Worm (Caenorhabditis elegans) whole organism, young adult: ENCODE measurements around the gene Y53G8AR.6.

Experiments
- B0019.2 ChIP-seq: fragments of 200-800 bp; sonication (Bioruptor generic); conservative IDR thresholded peaks from 2 replicates; pipeline ENCODE4 v1.3.6; 2022; ENCODE audit warnings: missing genetic modification reagents, missing genetic modification characterization, missing compliant biosample characterization
- C17E4.6 ChIP-seq: fragments of 200-800 bp; sonication (Bioruptor generic); IDR thresholded peaks from 2 replicates; pipeline ENCODE4 v1.3.6; 2022; ENCODE audit warnings: missing genetic modification reagents, missing genetic modification characterization, missing compliant biosample characterization
- F49E8.2 ChIP-seq: sonication (generic microtip); optimal IDR thresholded peaks from 3 replicates; lab custom pipeline; 2017; ENCODE audit warnings: missing genetic modification characterization, mild to moderate bottlenecking, missing compliant biosample characterization, antibody characterized with exemption, moderate library complexity; ENCODE audit not compliant: insufficient read depth
- K11D2.4 ChIP-seq: fragments of 200-800 bp; sonication (Bioruptor generic); IDR thresholded peaks from 2 replicates; pipeline ENCODE4 v1.3.6; 2022; ENCODE audit warnings: missing genetic modification reagents, missing genetic modification characterization, missing compliant biosample characterization
- K12H6.12 ChIP-seq: fragments of 200-800 bp; sonication (Bioruptor generic); optimal IDR thresholded peaks from 2 replicates; lab custom pipeline; 2018; ENCODE audit warnings: mild to moderate bottlenecking, missing genetic modification characterization, missing compliant biosample characterization
- T26A5.8 ChIP-seq: sonication (generic microtip); optimal IDR thresholded peaks from 2 replicates; lab custom pipeline; 2016; ENCODE audit warnings: missing genetic modification characterization, missing compliant biosample characterization
- Y53F4B.3 ChIP-seq: fragments of 200-800 bp; sonication (Bioruptor generic); IDR thresholded peaks from 2 replicates; pipeline ENCODE4 v1.3.6; 2022; ENCODE audit warnings: missing genetic modification reagents, missing genetic modification characterization, missing compliant biosample characterization
- Y79H2A.3 ChIP-seq: fragments of 200-800 bp; sonication (Bioruptor generic); conservative IDR thresholded peaks from 2 replicates; pipeline ENCODE4 v1.3.6; 2022; ENCODE audit warnings: missing genetic modification reagents, missing genetic modification characterization, missing compliant biosample characterization
- aptf-3 ChIP-seq: fragments of 200-800 bp; sonication (Bioruptor generic); IDR thresholded peaks from 2 replicates; pipeline ENCODE4 v1.3.6; 2022; ENCODE audit warnings: missing genetic modification characterization, missing compliant biosample characterization
- athp-1 ChIP-seq: sonication (generic microtip); optimal IDR thresholded peaks from 2 replicates; lab custom pipeline; 2017; ENCODE audit warnings: mild to moderate bottlenecking, missing genetic modification characterization, missing compliant biosample characterization
- ccch-3 ChIP-seq: fragments of 200-800 bp; sonication (Bioruptor generic); optimal IDR thresholded peaks from 2 replicates; lab custom pipeline; 2018; ENCODE audit warnings: mild to moderate bottlenecking, missing genetic modification characterization, missing compliant biosample characterization
- cebp-1 ChIP-seq, 2 experiments: fragments of 200-800 bp in 1 of 2; sonication (Bioruptor generic) in 1 of 2; sonication (generic microtip) in 1 of 2; IDR thresholded peaks in 1 of 2; optimal IDR thresholded peaks in 1 of 2; 2 replicates each; pipeline versions ENCODE4 v1.3.6 to Lab custom; 2017 to 2022; ENCODE audit warnings: missing compliant biosample characterization in 2 of 2, missing genetic modification characterization in 2 of 2, mild to moderate bottlenecking in 1 of 2, missing genetic modification reagents in 1 of 2, moderate library complexity in 1 of 2
- ceh-79 ChIP-seq: sonication (generic microtip); optimal IDR thresholded peaks from 2 replicates; lab custom pipeline; 2017; ENCODE audit warnings: mild to moderate bottlenecking, missing genetic modification characterization, missing compliant biosample characterization
- ceh-91 ChIP-seq: fragments of 200-800 bp; sonication (Bioruptor generic); IDR thresholded peaks from 2 replicates; pipeline ENCODE4 v1.3.6; 2022; ENCODE audit warnings: missing genetic modification reagents, missing genetic modification characterization, missing compliant biosample characterization
- dpff-1 ChIP-seq: sonication (generic microtip); optimal IDR thresholded peaks from 2 replicates; lab custom pipeline; 2017; ENCODE audit warnings: mild to moderate bottlenecking, missing genetic modification characterization, missing compliant biosample characterization
- efl-1 ChIP-seq: fragments of 150-350 bp; optimal IDR thresholded peaks from 2 replicates; lab custom pipeline; 2014; ENCODE audit warnings: missing biosample characterization, missing genetic modification reagents, missing genetic modification characterization
- ekl-4 ChIP-seq: fragments of 200-800 bp; sonication (Bioruptor generic); IDR thresholded peaks from 2 replicates; pipeline ENCODE4 v1.3.6; 2022; ENCODE audit warnings: missing genetic modification reagents, missing genetic modification characterization, missing compliant biosample characterization
- ets-4 ChIP-seq: fragments of 200-800 bp; sonication (Bioruptor generic); optimal IDR thresholded peaks from 2 replicates; lab custom pipeline; 2018; ENCODE audit warnings: mild to moderate bottlenecking, missing genetic modification characterization, missing compliant biosample characterization
- gei-17 ChIP-seq: fragments of 200-800 bp; sonication (Bioruptor generic); optimal IDR thresholded peaks from 2 replicates; lab custom pipeline; 2018; ENCODE audit warnings: mild to moderate bottlenecking, missing genetic modification characterization, missing compliant biosample characterization
- hmg-1.2 ChIP-seq: fragments of 200-800 bp; sonication (Bioruptor generic); IDR thresholded peaks from 2 replicates; pipeline ENCODE4 v1.3.6; 2022; ENCODE audit warnings: missing genetic modification reagents, missing genetic modification characterization, missing compliant biosample characterization
- hmg-20 ChIP-seq: fragments of 200-800 bp; sonication (Bioruptor generic); IDR thresholded peaks from 2 replicates; pipeline ENCODE4 v1.3.6; 2022; ENCODE audit warnings: missing genetic modification reagents, missing genetic modification characterization, missing compliant biosample characterization
- lin-35 ChIP-seq, 3 experiments: fragments of 150-350 bp in 2 of 3; sonication (generic microtip) in 1 of 3; optimal IDR thresholded peaks; 2 replicates each; lab custom pipeline; 2014 to 2018; ENCODE audit warnings: missing biosample characterization in 3 of 3, missing genetic modification characterization in 3 of 3, missing genetic modification reagents in 3 of 3
- lin-54 ChIP-seq: fragments of 200-800 bp; sonication (Bioruptor generic); optimal IDR thresholded peaks from 2 replicates; lab custom pipeline; 2018; ENCODE audit warnings: mild to moderate bottlenecking, missing genetic modification characterization, missing compliant biosample characterization
- lir-1 ChIP-seq: fragments of 200-800 bp; sonication (Bioruptor generic); conservative IDR thresholded peaks from 2 replicates; pipeline ENCODE4 v1.3.6; 2022; ENCODE audit warnings: missing genetic modification reagents, missing genetic modification characterization, missing compliant biosample characterization
- madf-8 ChIP-seq: fragments of 200-800 bp; sonication (Bioruptor generic); conservative IDR thresholded peaks from 2 replicates; pipeline ENCODE4 v1.3.6; 2022; ENCODE audit warnings: missing genetic modification reagents, missing genetic modification characterization, missing compliant biosample characterization
- mel-28 ChIP-seq: sonication (generic microtip); optimal IDR thresholded peaks from 2 replicates; lab custom pipeline; 2016; ENCODE audit warnings: borderline replicate concordance, mild to moderate bottlenecking, missing genetic modification characterization, missing compliant biosample characterization
- nfyb-1 ChIP-seq: fragments of 200-800 bp; sonication (Bioruptor generic); IDR thresholded peaks from 2 replicates; pipeline ENCODE4 v1.3.6; 2022; ENCODE audit warnings: missing genetic modification reagents, missing genetic modification characterization, missing compliant biosample characterization
- nhr-80 ChIP-seq: sonication (generic microtip); optimal IDR thresholded peaks from 2 replicates; lab custom pipeline; 2016; ENCODE audit warnings: missing genetic modification characterization, missing compliant biosample characterization
- snpc-4 ChIP-seq, 5 experiments: fragments of 150-350 bp in 1 of 5; sonication (generic microtip) in 4 of 5; optimal IDR thresholded peaks; 2 replicates each; lab custom pipeline; 2014 to 2018; ENCODE audit warnings: missing genetic modification characterization in 5 of 5, missing biosample characterization in 3 of 5, antibody characterized with exemption in 2 of 5, mild to moderate bottlenecking in 2 of 5, missing compliant biosample characterization in 2 of 5, missing genotype in 2 of 5, moderate library complexity in 2 of 5, missing genetic modification reagents in 1 of 5
- sptf-2 ChIP-seq: fragments of 200-800 bp; sonication (Bioruptor generic); optimal IDR thresholded peaks from 2 replicates; lab custom pipeline; 2018; ENCODE audit warnings: mild to moderate bottlenecking, missing genetic modification characterization, missing compliant biosample characterization
- tlf-1 ChIP-seq: fragments of 200-800 bp; sonication (Bioruptor generic); optimal IDR thresholded peaks from 2 replicates; lab custom pipeline; 2018; ENCODE audit warnings: mild to moderate bottlenecking, missing genetic modification characterization, missing compliant biosample characterization
- unc-62 ChIP-seq: fragments of 150-350 bp; optimal IDR thresholded peaks from 2 replicates; lab custom pipeline; 2014; ENCODE audit warnings: missing biosample characterization, missing genetic modification reagents, missing genetic modification characterization
- ztf-22 ChIP-seq: fragments of 200-800 bp; sonication (Bioruptor generic); optimal IDR thresholded peaks from 2 replicates; lab custom pipeline; 2018; ENCODE audit warnings: mild to moderate bottlenecking, missing genetic modification characterization, moderate library complexity, missing compliant biosample characterization
- ztf-3 ChIP-seq: fragments of 200-800 bp; sonication (Bioruptor generic); optimal IDR thresholded peaks from 2 replicates; lab custom pipeline; 2018; ENCODE audit warnings: mild to moderate bottlenecking, missing genetic modification characterization, missing compliant biosample characterization

Y53G8AR.6 gene

ce11 chrIII:3279304-3279703 is 15.2 kb upstream of the Y53G8AR.6 start (continued):
- TF ChIP-seq K11D2.4 (GFP tag; lab: Robert Waterston, UW) = peak; percentile 80
- TF ChIP-seq K12H6.12 (tag; lab: Kevin White, UChicago) = peak; percentile 34
- TF ChIP-seq ekl-4 (GFP tag; lab: Robert Waterston, UW) = 0 out of 2 replicates have a peak, but pooled peaks have one; percentile 59
- no peak for TF ChIP-seq aptf-3
- TF ChIP-seq lin-35 (GFP tag; optimal IDR thresholded peaks at IDR 0.05; lab: Kevin White, UChicago) = peak in 1 of 3 experiments; percentile 56
- TF ChIP-seq tlf-1 = peak; percentile 0

ce11 chrIII:3281860-3282358 is 12.6 kb upstream of the Y53G8AR.6 start, which contains the start of gene mfsd-8:
Gene mfsd-8 (plus strand): TSS chrIII:3282308.
- TF ChIP-seq ceh-79 (tag; lab: Kevin White, UChicago) (no peak), ets-4 (peak; percentile 63), dpff-1 (no peak), lir-1 (GFP tag; lab: Robert Waterston, UW) (no peak), nhr-80 (tag; lab: Kevin White, UChicago) (peak; percentile 88)

ce11 chrIII:3297151-3297550 is 2.6 kb downstream of the Y53G8AR.6 start, which contains the start of gene Y53G8AR.5:
Gene Y53G8AR.5 (plus strand): TSS chrIII:3297451.
- TF ChIP-seq B0019.2 (GFP tag; lab: Robert Waterston, UW) (no peak), unc-62 (no peak), lin-54 (GFP tag; lab: Kevin White, UChicago) (no peak), ztf-22 (GFP tag; lab: Kevin White, UChicago) (no peak), F49E8.2 (tag; lab: Kevin White, UChicago) (no peak), T26A5.8 (tag; lab: Kevin White, UChicago) (no peak), ccch-3 (GFP tag; lab: Kevin White, UChicago) (no peak), Y53F4B.3 (GFP tag; lab: Robert Waterston, UW) (no peak), ceh-91 (no peak), C17E4.6 (GFP tag; lab: Robert Waterston, UW) (no peak), sptf-2 (no peak), nfyb-1 (GFP tag; lab: Robert Waterston, UW) (no peak), madf-8 (no peak), efl-1 (no peak), gei-17 (GFP tag; lab: Kevin White, UChicago) (no peak), athp-1 (no peak), ztf-3 (GFP tag; lab: Kevin White, UChicago) (no peak), ekl-4 (GFP tag; lab: Robert Waterston, UW) (no peak), Y79H2A.3 (GFP tag; lab: Robert Waterston, UW) (no peak)

- no peak for TF ChIP-seq mel-28 (tag; lab: Kevin White, UChicago)
- TF ChIP-seq cebp-1 (GFP tag; IDR thresholded peaks at IDR 0.05; lab: Robert Waterston, UW) = no peak
- TF ChIP-seq cebp-1 (tag; optimal IDR thresholded peaks at IDR 0.05; lab: Kevin White, UChicago) = peak; percentile 2
- TF ChIP-seq hmg-1.2 (GFP tag; lab: Robert Waterston, UW) = peak; percentile 76
Observed at ce11 chrIII:3304554-3304953, 10.0 kb downstream of the Y53G8AR.6 start.

ce11 chrIII:3306322-3306721 is 11.8 kb downstream of the Y53G8AR.6 start:
- TF ChIP-seq unc-62 (peak; percentile 28), hmg-20 (GFP tag; lab: Robert Waterston, UW) (no peak), snpc-4 (GFP tag; optimal IDR thresholded peaks at IDR 0.05; lab: Kevin White, UChicago) (no peak), snpc-4 (tag; optimal IDR thresholded peaks at IDR 0.05; lab: Kevin White, UChicago) (no peak), cebp-1 (GFP tag; IDR thresholded peaks at IDR 0.05; lab: Robert Waterston, UW) (peak; percentile 86), cebp-1 (tag; optimal IDR thresholded peaks at IDR 0.05; lab: Kevin White, UChicago) (peak; percentile 95), hmg-1.2 (GFP tag; lab: Robert Waterston, UW) (no peak)
